Comparison of ENCODE assay signal across 4 fruit fly cellular contexts in the genomic region with DNA sequence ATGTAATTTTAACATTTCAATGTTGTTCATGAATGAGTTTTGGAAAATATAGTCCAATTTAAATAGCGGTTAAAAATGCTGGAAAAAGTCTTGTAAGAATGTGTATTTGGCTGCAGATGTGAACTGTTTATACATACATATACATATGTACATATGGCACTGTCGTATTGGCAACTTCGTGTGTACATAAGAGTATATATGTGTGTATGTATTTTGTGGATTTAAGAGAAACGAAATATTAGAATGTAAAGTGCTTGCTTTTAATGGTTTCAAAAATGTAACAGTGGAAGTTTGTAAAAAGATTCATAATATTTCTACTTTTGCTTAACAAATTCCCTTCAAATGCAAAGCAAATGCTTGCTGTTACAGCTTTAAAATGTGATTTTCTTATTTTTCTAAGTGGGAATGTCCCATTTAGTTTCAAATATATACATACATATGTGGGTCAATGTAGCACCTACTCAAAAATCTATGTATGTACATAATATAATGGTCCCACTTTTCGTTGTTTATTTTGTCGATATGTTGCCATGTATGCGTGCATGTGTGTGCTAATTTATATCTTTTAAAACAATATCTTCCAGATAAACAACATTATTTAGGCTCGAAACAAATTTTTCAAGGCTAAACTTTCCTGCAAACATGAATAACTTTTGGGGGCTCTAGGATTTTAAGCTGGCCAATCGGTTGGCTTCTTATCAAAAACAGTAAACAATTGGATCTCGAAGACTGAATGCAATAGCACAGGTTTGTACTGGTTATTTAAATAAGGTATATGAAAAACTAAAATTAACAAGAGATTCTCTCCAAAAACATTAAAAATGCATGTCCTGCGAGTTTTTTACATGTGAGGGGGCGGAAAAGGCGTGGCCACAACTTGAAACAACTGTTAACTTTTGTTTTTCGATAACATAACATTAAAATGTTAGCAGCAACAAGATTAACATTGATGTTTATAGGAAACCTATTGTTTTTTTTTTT.
TF ChIP-seq lines count a peak whose summit lies in the region.

No protein-coding gene starts in this region.

- peak; percentile 11 for TF ChIP-seq CTCF in whole organism, embryonic (GFP tag; optimal IDR thresholded peaks at IDR 0.05; lab: Kevin White, UChicago)

TF ChIP-seq in whole organism, adult, 20 proteins besides CTCF, POLR2A, EP300 and RAD21:
- TF ChIP-seq CG11617 (GFP tag; optimal IDR thresholded peaks at IDR 0.05; lab: Kevin White, UChicago) = peak; percentile 8
- peak; percentile 65 for TF ChIP-seq CG14711 (tag; optimal IDR thresholded peaks at IDR 0.05; lab: Kevin White, UChicago)
- TF ChIP-seq pad (GFP tag; optimal IDR thresholded peaks at IDR 0.05; lab: Kevin White, UChicago) = peak; percentile 57
- TF ChIP-seq Hr96 (GFP tag; optimal IDR thresholded peaks at IDR 0.05; lab: Kevin White, UChicago) = no peak
- no peak for TF ChIP-seq CG7045 (GFP tag; optimal IDR thresholded peaks at IDR 0.05; lab: Kevin White, UChicago)
- peak; percentile 42 for TF ChIP-seq CG12768 (GFP tag; optimal IDR thresholded peaks at IDR 0.05; lab: Kevin White, UChicago)
- TF ChIP-seq kay (GFP tag; lab: Kevin White, UChicago; ENCODE audit: borderline replicate concordance) = peak; percentile 65
- no peak for TF ChIP-seq CG5204 (GFP tag; optimal IDR thresholded peaks at IDR 0.05; lab: Kevin White, UChicago)
- TF ChIP-seq ovo (GFP tag; optimal IDR thresholded peaks at IDR 0.05; lab: Kevin White, UChicago) = peak; percentile 88
- peak; percentile 62 for TF ChIP-seq CG1620 (GFP tag; optimal IDR thresholded peaks at IDR 0.05; lab: Kevin White, UChicago)
- peak; percentile 37 for TF ChIP-seq Mnt (GFP tag; optimal IDR thresholded peaks at IDR 0.05; lab: Kevin White, UChicago)
- peak; percentile 13 for TF ChIP-seq cic (GFP tag; optimal IDR thresholded peaks at IDR 0.05; lab: Kevin White, UChicago)
- TF ChIP-seq cnc (optimal IDR thresholded peaks at IDR 0.05; lab: Kevin White, UChicago) = no peak
- no peak for TF ChIP-seq bab1 (GFP tag; optimal IDR thresholded peaks at IDR 0.05; lab: Kevin White, UChicago)
- TF ChIP-seq CG33017 (tag; optimal IDR thresholded peaks at IDR 0.05; lab: Kevin White, UChicago) = peak; percentile 17
- peak; percentile 90 for TF ChIP-seq Crg-1 (GFP tag; optimal IDR thresholded peaks at IDR 0.05; lab: Kevin White, UChicago)
- TF ChIP-seq CG7101 (tag; optimal IDR thresholded peaks at IDR 0.05; lab: Kevin White, UChicago) = peak; percentile 80
- no peak for TF ChIP-seq toe (GFP tag; optimal IDR thresholded peaks at IDR 0.05; lab: Kevin White, UChicago)
- TF ChIP-seq tj (GFP tag; optimal IDR thresholded peaks at IDR 0.05; lab: Kevin White, UChicago) = peak; percentile 22
- no peak for TF ChIP-seq Clk (GFP tag; optimal IDR thresholded peaks at IDR 0.05; lab: Kevin White, UChicago)

TF ChIP-seq in whole organism, embryonic, 481 proteins besides CTCF, POLR2A, EP300 and RAD21 (continues in another document):
- TF ChIP-seq Nf-YB (GFP tag; optimal IDR thresholded peaks at IDR 0.05; lab: Kevin White, UChicago) (peak; percentile 46), CG13123 (GFP tag; optimal IDR thresholded peaks at IDR 0.05; lab: Kevin White, UChicago) (peak; percentile 38), sob (GFP tag; IDR thresholded peaks at IDR 0.05; lab: Robert Waterston, UW) (peak; percentile 66), CG32532 (GFP tag; IDR thresholded peaks at IDR 0.05; lab: Robert Waterston, UW) (peak; percentile 16; the same call in 1 of the 2 replicates), otp (GFP tag; IDR thresholded peaks at IDR 0.05; lab: Robert Waterston, UW) (0 out of 3 replicates have a peak, but pooled peaks have one; percentile 51), cato (GFP tag; optimal IDR thresholded peaks at IDR 0.05; lab: Kevin White, UChicago; ENCODE audit: borderline replicate concordance) (no peak), Atf6 (GFP tag; IDR thresholded peaks at IDR 0.05; lab: Robert Waterston, UW) (peak; percentile 78), dmrt11E (tag; optimal IDR thresholded peaks at IDR 0.05; lab: Kevin White, UChicago) (peak; percentile 19), C15 (GFP tag; IDR thresholded peaks at IDR 0.05; lab: Robert Waterston, UW) (no peak), caup (GFP tag; optimal IDR thresholded peaks at IDR 0.05; lab: Kevin White, UChicago; ENCODE audit: severe bottlenecking) (peak; percentile 90), tna (GFP tag; IDR thresholded peaks at IDR 0.05; lab: Robert Waterston, UW; ENCODE audit: partially characterized antibody) (no peak), B-H1 (GFP tag; IDR thresholded peaks at IDR 0.05; lab: Robert Waterston, UW) (peak; percentile 14; the same call in 1 of the 3 replicates), vvl (GFP tag; IDR thresholded peaks at IDR 0.05; lab: Robert Waterston, UW) (peak; percentile 49; the same call in 1 of the 2 replicates), fu2 (GFP tag; optimal IDR thresholded peaks at IDR 0.05; lab: Kevin White, UChicago) (no peak), CG10431 (GFP tag; optimal IDR thresholded peaks at IDR 0.05; lab: Kevin White, UChicago) (peak; percentile 100), Xrp1 (GFP tag; IDR thresholded peaks at IDR 0.05; lab: Robert Waterston, UW) (peak; percentile 38; the same call in 1 of the 2 replicates), CG4360 (GFP tag; IDR thresholded peaks at IDR 0.05; lab: Robert Waterston, UW) (0 out of 2 replicates have a peak, but pooled peaks have one; percentile 25), mirr (GFP tag; optimal IDR thresholded peaks at IDR 0.05; lab: Kevin White, UChicago) (peak; percentile 93)

TF ChIP-seq in whole organism, prepupa, 60 proteins besides CTCF, POLR2A, EP300 and RAD21:
- TF ChIP-seq fkh (GFP tag; optimal IDR thresholded peaks at IDR 0.05; lab: Kevin White, UChicago) = peak; percentile 84
- TF ChIP-seq Hr39 (GFP tag; optimal IDR thresholded peaks at IDR 0.05; lab: Kevin White, UChicago) = no peak
- TF ChIP-seq CG15336 (GFP tag; IDR thresholded peaks at IDR 0.05; lab: Robert Waterston, UW) = 0 out of 2 replicates have a peak, but pooled peaks have one; percentile 10
- TF ChIP-seq Eip78C (GFP tag; lab: Kevin White, UChicago) = peak; percentile 80
- peak; percentile 9 for TF ChIP-seq esn (GFP tag; optimal IDR thresholded peaks at IDR 0.05; lab: Kevin White, UChicago)
- no peak for TF ChIP-seq CG9139 (GFP tag; optimal IDR thresholded peaks at IDR 0.05; lab: Kevin White, UChicago)
- no peak for TF ChIP-seq ss (GFP tag; optimal IDR thresholded peaks at IDR 0.05; lab: Kevin White, UChicago)
- no peak for TF ChIP-seq Sox15 (GFP tag; optimal IDR thresholded peaks at IDR 0.05; lab: Kevin White, UChicago)
- peak; percentile 34 for TF ChIP-seq CG6854 (GFP tag; optimal IDR thresholded peaks at IDR 0.05; lab: Kevin White, UChicago)

TF ChIP-seq in whole organism, wandering third instar larva, 38 proteins besides CTCF, POLR2A, EP300 and RAD21:
- TF ChIP-seq Rel (GFP tag; optimal IDR thresholded peaks at IDR 0.05; lab: Kevin White, UChicago) (no peak), Rel (tag; optimal IDR thresholded peaks at IDR 0.05; lab: Kevin White, UChicago) (no peak), OdsH (GFP tag; optimal IDR thresholded peaks at IDR 0.05; lab: Kevin White, UChicago) (peak; percentile 27), ey (GFP tag; optimal IDR thresholded peaks at IDR 0.05; lab: Kevin White, UChicago) (no peak), Mio (GFP tag; optimal IDR thresholded peaks at IDR 0.05; lab: Kevin White, UChicago) (no peak), CrebA (GFP tag; optimal IDR thresholded peaks at IDR 0.05; lab: Kevin White, UChicago; ENCODE audit: borderline replicate concordance) (no peak), Dfd (GFP tag; optimal IDR thresholded peaks at IDR 0.05; lab: Kevin White, UChicago) (no peak), fru (GFP tag; optimal IDR thresholded peaks at IDR 0.05; lab: Kevin White, UChicago) (no peak), Jra (GFP tag; optimal IDR thresholded peaks at IDR 0.05; lab: Kevin White, UChicago) (peak; percentile 44), h (GFP tag; optimal IDR thresholded peaks at IDR 0.05; lab: Kevin White, UChicago) (no peak), lola (GFP tag; optimal IDR thresholded peaks at IDR 0.05; lab: Kevin White, UChicago) (no peak), psq (GFP tag; optimal IDR thresholded peaks at IDR 0.05; lab: Kevin White, UChicago) (peak; percentile 21), Hr83 (GFP tag; optimal IDR thresholded peaks at IDR 0.05; lab: Kevin White, UChicago; ENCODE audit: poor library complexity, severe bottlenecking) (peak; percentile 27), Hnf4 (GFP tag; optimal IDR thresholded peaks at IDR 0.05; lab: Kevin White, UChicago) (no peak), sv (GFP tag; optimal IDR thresholded peaks at IDR 0.05; lab: Kevin White, UChicago) (peak; percentile 23), CG32264 (GFP tag; optimal IDR thresholded peaks at IDR 0.05; lab: Kevin White, UChicago) (no peak), dl (GFP tag; optimal IDR thresholded peaks at IDR 0.05; lab: Kevin White, UChicago; ENCODE audit: insufficient read depth in 1 of 2, partially characterized antibody in 2 of 2) (no peak), N (GFP tag; optimal IDR thresholded peaks at IDR 0.05; lab: Kevin White, UChicago) (no peak), CG9705 (GFP tag; optimal IDR thresholded peaks at IDR 0.05; lab: Kevin White, UChicago) (peak; percentile 43)
